Fruit fly (Drosophila melanogaster): ENCODE data around the gene CG4836.

DNA sequence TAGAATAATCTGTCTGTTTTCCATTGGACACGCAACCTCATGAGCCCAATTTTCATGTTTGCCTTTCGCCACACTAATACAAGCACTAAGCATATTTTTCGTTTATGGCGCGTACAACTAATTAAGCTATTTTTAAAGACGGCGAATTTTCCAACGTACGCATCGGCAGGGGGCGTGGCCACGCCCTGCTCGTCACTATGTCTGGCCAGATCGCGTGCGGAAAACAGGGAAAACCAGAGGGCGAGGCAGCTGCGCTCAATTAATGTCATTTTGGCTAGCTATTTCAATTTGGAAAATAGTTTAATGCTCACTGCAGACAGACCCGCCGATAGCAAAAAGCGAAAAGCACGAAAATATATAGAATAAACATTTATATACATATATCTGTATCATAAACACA lies 9.0 kb upstream of the CG4836 start:
- no peak for TF ChIP-seq spab (GFP tag; optimal IDR thresholded peaks at IDR 0.05)
- TF ChIP-seq Hr38 (GFP tag; optimal IDR thresholded peaks at IDR 0.05), result no peak
- TF ChIP-seq Sox14 (GFP tag; optimal IDR thresholded peaks at IDR 0.05), result no peak
- no peak for TF ChIP-seq acj6 (GFP tag; optimal IDR thresholded peaks at IDR 0.05)
- no peak for TF ChIP-seq Sox15 (GFP tag; optimal IDR thresholded peaks at IDR 0.05)
- no peak for TF ChIP-seq CG6854 (GFP tag; optimal IDR thresholded peaks at IDR 0.05)
